Fruit fly (Drosophila melanogaster) whole organism, adult: ENCODE measurements around the gene Sox100B.

Source experiments
- CG14711 ChIP-seq: fragments of 200-800 bp; sonication (Bioruptor generic); optimal IDR thresholded peaks from 2 replicates; lab custom pipeline; 2018; ENCODE audit warnings: missing biosample characterization, mild to moderate bottlenecking, missing genetic modification characterization, moderate library complexity
- CG33017 ChIP-seq: fragments of 200-800 bp; sonication (Bioruptor generic); optimal IDR thresholded peaks from 2 replicates; lab custom pipeline; 2018; ENCODE audit warnings: missing biosample characterization, mild to moderate bottlenecking, missing genetic modification characterization, moderate library complexity
- Crg-1 ChIP-seq: fragments of 200-800 bp; sonication (Bioruptor generic); optimal IDR thresholded peaks from 2 replicates; lab custom pipeline; 2016; ENCODE audit warnings: missing biosample characterization, missing genetic modification characterization
- Hr96 ChIP-seq: fragments of 200-800 bp; sonication (Bioruptor generic); optimal IDR thresholded peaks from 2 replicates; lab custom pipeline; 2016; ENCODE audit warnings: missing biosample characterization, missing genetic modification characterization
- pad ChIP-seq: fragments of 200-800 bp; sonication (Bioruptor generic); optimal IDR thresholded peaks from 3 replicates; lab custom pipeline; 2017; ENCODE audit warnings: missing biosample characterization, missing genetic modification characterization, mild to moderate bottlenecking, moderate library complexity, missing genetic modification reagents
- tj ChIP-seq: fragments of 200-800 bp; sonication (Bioruptor generic); optimal IDR thresholded peaks from 3 replicates; lab custom pipeline; 2017; ENCODE audit warnings: missing biosample characterization, mild to moderate bottlenecking, missing genetic modification characterization, moderate library complexity
- toe ChIP-seq: fragments of 200-800 bp; sonication (Bioruptor generic); optimal IDR thresholded peaks from 2 replicates; lab custom pipeline; 2016; ENCODE audit warnings: missing biosample characterization, missing genetic modification characterization

dm6 chr3R:31016715-31017114, 48.3 kb upstream of the Sox100B start, which contains the start of gene 5-HT7:
- TF ChIP-seq Hr96 (no peak), Crg-1 (GFP tag; lab: Kevin White, UChicago) (no peak), pad (GFP tag; lab: Kevin White, UChicago) (peak; percentile 95), tj (GFP tag; lab: Kevin White, UChicago) (no peak), CG33017 (tag; lab: Kevin White, UChicago) (no peak), toe (GFP tag; lab: Kevin White, UChicago) (no peak), CG14711 (tag; lab: Kevin White, UChicago) (no peak)
